Fruit fly (Drosophila melanogaster) whole organism, embryonic: ENCODE results near the gene CG3184.

Experiments used
- Blimp-1 ChIP-seq: fragments of 200-800 bp; sonication (Bioruptor generic); optimal IDR thresholded peaks from 3 replicates; lab custom pipeline; 2018; ENCODE audit warnings: missing biosample characterization, missing genetic modification characterization, mild to moderate bottlenecking, moderate library complexity, missing genetic modification reagents
- CG10654 ChIP-seq: fragments of 200-800 bp; sonication (Bioruptor generic); optimal IDR thresholded peaks from 2 replicates; lab custom pipeline; 2016; ENCODE audit warnings: missing biosample characterization, missing genetic modification characterization
- CG12071 ChIP-seq: fragments of 200-800 bp; sonication (Bioruptor generic); optimal IDR thresholded peaks from 3 replicates; lab custom pipeline; 2018; ENCODE audit warnings: missing biosample characterization, mild to moderate bottlenecking, missing genetic modification characterization
- CG12299 ChIP-seq: fragments of 200-800 bp; sonication (Bioruptor generic); optimal IDR thresholded peaks from 2 replicates; lab custom pipeline; 2018; ENCODE audit warnings: missing biosample characterization, mild to moderate bottlenecking, missing genetic modification characterization
- CG12391 ChIP-seq: fragments of 200-800 bp; sonication (Bioruptor generic); optimal IDR thresholded peaks from 3 replicates; lab custom pipeline; 2018; ENCODE audit warnings: missing biosample characterization, mild to moderate bottlenecking, missing genetic modification characterization, moderate library complexity
- CG14860 ChIP-seq: fragments of 200-800 bp; sonication (Bioruptor generic); IDR thresholded peaks from 3 replicates; pipeline ENCODE4 v1.3.6; 2022; ENCODE audit warnings: missing biosample characterization, missing genetic modification characterization; ENCODE audit not compliant: partially characterized antibody
- CG15073 ChIP-seq: fragments of 200-800 bp; sonication (Bioruptor generic); optimal IDR thresholded peaks from 2 replicates; lab custom pipeline; 2016; ENCODE audit warnings: missing biosample characterization, missing genetic modification characterization
- CG16813 ChIP-seq: fragments of 200-800 bp; sonication (Bioruptor generic); IDR thresholded peaks from 3 replicates; pipeline ENCODE4 v1.3.6; 2022; ENCODE audit warnings: missing biosample characterization, missing genetic modification characterization; ENCODE audit not compliant: partially characterized antibody
- CG16815 ChIP-seq: fragments of 200-800 bp; sonication (Bioruptor generic); optimal IDR thresholded peaks from 3 replicates; lab custom pipeline; 2017; ENCODE audit warnings: missing biosample characterization, mild to moderate bottlenecking, missing genetic modification characterization
- CG16863 ChIP-seq: fragments of 200-800 bp; sonication (Bioruptor generic); optimal IDR thresholded peaks from 3 replicates; lab custom pipeline; 2016; ENCODE audit warnings: missing biosample characterization, missing genetic modification characterization
- CG18599 ChIP-seq: fragments of 200-800 bp; sonication (Bioruptor generic); optimal IDR thresholded peaks from 3 replicates; lab custom pipeline; 2017; ENCODE audit warnings: missing biosample characterization, missing genetic modification characterization, mild to moderate bottlenecking, moderate library complexity, missing genetic modification reagents
- CG2120 ChIP-seq: fragments of 200-800 bp; sonication (Bioruptor generic); optimal IDR thresholded peaks from 3 replicates; lab custom pipeline; 2016; ENCODE audit warnings: missing biosample characterization, missing genetic modification characterization
- CG2712 ChIP-seq: fragments of 200-800 bp; optimal IDR thresholded peaks from 3 replicates; lab custom pipeline; 2019; ENCODE audit warnings: missing biosample characterization, mild to moderate bottlenecking, missing genetic modification characterization, moderate library complexity
- CG3995 ChIP-seq: fragments of 200-800 bp; sonication (Bioruptor generic); optimal IDR thresholded peaks from 3 replicates; lab custom pipeline; 2016; ENCODE audit warnings: missing biosample characterization, missing genetic modification characterization
- CG4328 ChIP-seq: fragments of 200-800 bp; sonication (Bioruptor generic); optimal IDR thresholded peaks from 3 replicates; lab custom pipeline; 2017; ENCODE audit warnings: missing biosample characterization, missing genetic modification reagents, missing genetic modification characterization
- CG4730 ChIP-seq: fragments of 200-800 bp; sonication (Bioruptor generic); IDR thresholded peaks from 2 replicates; pipeline ENCODE4 v1.3.6; 2022; ENCODE audit warnings: missing biosample characterization, missing genetic modification characterization
- CG5245 ChIP-seq: fragments of 200-800 bp; sonication (Bioruptor generic); optimal IDR thresholded peaks from 3 replicates; lab custom pipeline; 2016; ENCODE audit warnings: missing biosample characterization, missing genetic modification characterization
- CG6683 ChIP-seq: fragments of 200-800 bp; sonication (Bioruptor generic); optimal IDR thresholded peaks from 2 replicates; lab custom pipeline; 2017; ENCODE audit warnings: missing biosample characterization, mild to moderate bottlenecking, missing genetic modification characterization, missing genetic modification reagents
- CG6813 ChIP-seq: fragments of 200-800 bp; sonication (Bioruptor generic); optimal IDR thresholded peaks from 2 replicates; lab custom pipeline; 2017; ENCODE audit warnings: missing biosample characterization, missing genetic modification characterization, mild to moderate bottlenecking, moderate library complexity, missing genetic modification reagents
- CG7928 ChIP-seq: fragments of 200-800 bp; sonication (Bioruptor generic); optimal IDR thresholded peaks from 2 replicates; lab custom pipeline; 2017; ENCODE audit warnings: missing biosample characterization, mild to moderate bottlenecking, missing genetic modification characterization
- CG8924 ChIP-seq: fragments of 200-800 bp; optimal IDR thresholded peaks from 3 replicates; lab custom pipeline; 2019; ENCODE audit warnings: missing biosample characterization, mild to moderate bottlenecking, missing genetic modification characterization, moderate library complexity
- Camta ChIP-seq: fragments of 200-800 bp; sonication (Bioruptor generic); optimal IDR thresholded peaks from 2 replicates; lab custom pipeline; 2016; ENCODE audit warnings: missing biosample characterization, missing genetic modification characterization
- Dek ChIP-seq: fragments of 200-800 bp; sonication (Bioruptor generic); optimal IDR thresholded peaks from 3 replicates; lab custom pipeline; 2019; ENCODE audit warnings: missing biosample characterization, mild to moderate bottlenecking, missing genetic modification characterization, moderate library complexity
- Dll ChIP-seq: fragments of 200-800 bp; sonication (Bioruptor generic); IDR thresholded peaks from 4 replicates; pipeline ENCODE4 v1.3.6; 2022; ENCODE audit warnings: missing biosample characterization, missing genetic modification characterization; ENCODE audit not compliant: partially characterized antibody
- H2.0 ChIP-seq: fragments of 200-800 bp; sonication (Bioruptor generic); IDR thresholded peaks from 2 replicates; pipeline ENCODE4 v1.3.6; 2022; ENCODE audit warnings: missing biosample characterization, missing genetic modification characterization
- HHEX ChIP-seq: fragments of 200-800 bp; sonication (Bioruptor generic); optimal IDR thresholded peaks from 3 replicates; lab custom pipeline; 2017; ENCODE audit warnings: missing biosample characterization, mild to moderate bottlenecking, missing genetic modification characterization, missing genetic modification reagents
- Hand ChIP-seq: fragments of 200-800 bp; sonication (Bioruptor generic); optimal IDR thresholded peaks from 2 replicates; lab custom pipeline; 2017; ENCODE audit warnings: mild to moderate bottlenecking, missing biosample characterization, missing genetic modification reagents, missing genetic modification characterization
- NFAT ChIP-seq: fragments of 200-800 bp; sonication (Bioruptor generic); IDR thresholded peaks from 2 replicates; pipeline ENCODE4 v1.3.6; 2022; ENCODE audit warnings: missing biosample characterization, missing genetic modification characterization
- NfI ChIP-seq: fragments of 200-800 bp; sonication (Bioruptor generic); optimal IDR thresholded peaks from 3 replicates; lab custom pipeline; 2018; ENCODE audit warnings: missing biosample characterization, mild to moderate bottlenecking, missing genetic modification characterization, moderate library complexity
- bbx ChIP-seq: fragments of 200-800 bp; sonication (Bioruptor generic); IDR thresholded peaks from 2 replicates; pipeline ENCODE4 v1.3.6; 2022; ENCODE audit warnings: missing biosample characterization, missing genetic modification characterization; ENCODE audit not compliant: partially characterized antibody
- cato ChIP-seq: fragments of 200-800 bp; sonication (Bioruptor generic); optimal IDR thresholded peaks from 2 replicates; lab custom pipeline; 2016; ENCODE audit warnings: missing biosample characterization, missing genetic modification characterization, borderline replicate concordance
- chif ChIP-seq, 2 experiments: fragments of 200-800 bp; sonication (Bioruptor generic); optimal IDR thresholded peaks; 3 replicates each; lab custom pipeline; 2016; ENCODE audit warnings: missing biosample characterization in 2 of 2, missing genetic modification characterization in 2 of 2
- dati ChIP-seq: fragments of 200-800 bp; sonication (Bioruptor generic); IDR thresholded peaks from 2 replicates; pipeline ENCODE4 v1.3.6; 2022; ENCODE audit warnings: missing biosample characterization, missing genetic modification characterization
- disco-r ChIP-seq: fragments of 200-800 bp; sonication (Bioruptor generic); optimal IDR thresholded peaks from 2 replicates; lab custom pipeline; 2016; ENCODE audit warnings: missing biosample characterization, missing genetic modification characterization
- fd3F ChIP-seq: fragments of 200-800 bp; sonication (Bioruptor generic); optimal IDR thresholded peaks from 2 replicates; lab custom pipeline; 2018; ENCODE audit warnings: missing biosample characterization, mild to moderate bottlenecking, missing genetic modification characterization, moderate library complexity
- fd64A ChIP-seq: fragments of 200-800 bp; sonication (Bioruptor generic); optimal IDR thresholded peaks from 3 replicates; lab custom pipeline; 2018; ENCODE audit warnings: missing biosample characterization, mild to moderate bottlenecking, missing genetic modification characterization
- gce ChIP-seq: fragments of 200-800 bp; sonication (Bioruptor generic); IDR thresholded peaks from 3 replicates; pipeline ENCODE4 v1.3.6; 2022; ENCODE audit warnings: missing biosample characterization, missing genetic modification characterization
- hbn ChIP-seq: fragments of 200-800 bp; sonication (Bioruptor generic); IDR thresholded peaks from 2 replicates; pipeline ENCODE4 v1.3.6; 2022; ENCODE audit warnings: missing biosample characterization, missing genetic modification characterization; ENCODE audit not compliant: partially characterized antibody
- jing ChIP-seq: fragments of 200-800 bp; sonication (Bioruptor generic); optimal IDR thresholded peaks from 2 replicates; lab custom pipeline; 2018; ENCODE audit warnings: missing biosample characterization, mild to moderate bottlenecking, missing genetic modification characterization
- lbe ChIP-seq: fragments of 200-800 bp; sonication (Bioruptor generic); optimal IDR thresholded peaks from 2 replicates; lab custom pipeline; 2016; ENCODE audit warnings: missing biosample characterization, mild to moderate bottlenecking, missing genetic modification characterization
- luna ChIP-seq: fragments of 200-800 bp; sonication (Bioruptor generic); optimal IDR thresholded peaks from 2 replicates; lab custom pipeline; 2016; ENCODE audit warnings: missing biosample characterization, missing genetic modification characterization
- nerfin-1 ChIP-seq: fragments of 200-800 bp; sonication (Bioruptor generic); optimal IDR thresholded peaks from 3 replicates; lab custom pipeline; 2019; ENCODE audit warnings: missing biosample characterization, mild to moderate bottlenecking, missing genetic modification characterization, moderate library complexity
- pho ChIP-seq: fragments of 200-800 bp; sonication (Bioruptor generic); optimal IDR thresholded peaks from 2 replicates; lab custom pipeline; 2016; ENCODE audit warnings: missing biosample characterization, missing genetic modification characterization
- phol ChIP-seq: fragments of 200-800 bp; sonication (Bioruptor generic); optimal IDR thresholded peaks from 3 replicates; lab custom pipeline; 2018; ENCODE audit warnings: missing biosample characterization, mild to moderate bottlenecking, missing genetic modification characterization, moderate library complexity
- psq ChIP-seq: fragments of 200-800 bp; sonication (Bioruptor generic); optimal IDR thresholded peaks from 2 replicates; lab custom pipeline; 2017; ENCODE audit warnings: missing biosample characterization, missing genetic modification characterization
- sc ChIP-seq, 3 experiments: fragments of >200 bp in 2 of 3; fragments of 200-800 bp in 1 of 3; sonication (Bioruptor generic) in 1 of 3; optimal IDR thresholded peaks; 2 replicates in 2 of 3; 3 replicates in 1 of 3; lab custom pipeline; 2017; ENCODE audit warnings: mild to moderate bottlenecking in 1 of 3, missing biosample characterization in 1 of 3, missing genetic modification characterization in 1 of 3, missing genetic modification reagents in 1 of 3
- ssp ChIP-seq: fragments of 200-800 bp; sonication (Bioruptor generic); IDR thresholded peaks from 2 replicates; pipeline ENCODE4 v1.3.6; 2022; ENCODE audit warnings: missing biosample characterization, missing genetic modification characterization

Gene CG3184

DNA sequence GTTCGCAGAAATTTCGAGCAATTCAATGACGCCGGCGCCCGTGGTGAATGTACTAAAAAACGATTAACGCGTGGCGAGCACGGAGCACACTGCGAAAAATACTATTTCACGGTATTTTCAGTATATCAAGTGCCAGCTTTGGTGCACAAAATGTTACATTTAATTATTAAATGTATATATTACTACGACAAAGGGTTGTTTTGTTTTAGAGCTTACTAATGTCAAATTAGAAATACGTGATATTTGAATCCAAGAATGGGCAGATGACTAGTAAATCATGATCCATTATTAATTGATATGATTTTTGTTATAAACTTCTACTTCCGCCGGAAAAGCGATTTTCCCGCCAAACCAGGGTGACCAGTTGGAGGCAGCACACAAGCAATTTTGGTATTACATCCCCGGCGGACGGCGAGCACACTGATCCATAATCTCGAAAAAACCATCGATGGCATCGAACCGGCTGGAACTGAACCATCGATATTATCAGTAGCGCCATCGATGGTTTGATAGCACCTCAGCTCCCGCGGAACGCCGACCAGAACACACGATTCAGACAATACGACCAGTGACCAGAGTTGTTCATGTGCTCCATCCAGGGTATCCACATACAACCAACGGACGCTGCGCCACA, 34.3 kb downstream of the CG3184 start, which contains the start of the genes CG3226 and Cdc7 (continued):
- TF ChIP-seq hbn (GFP tag; lab: Robert Waterston, UW) (peak; percentile 63; the same call in 1 of the 2 replicates), CG14860 (peak; percentile 56), NFAT (GFP tag; lab: Robert Waterston, UW) (peak; percentile 58; the same call in 1 of the 2 replicates), ssp (GFP tag; lab: Robert Waterston, UW) (peak; percentile 19; the same call in 1 of the 2 replicates), H2.0 (GFP tag; lab: Robert Waterston, UW) (peak; percentile 28; the same call in 1 of the 2 replicates), Camta (GFP tag; lab: Kevin White, UChicago) (peak; percentile 41), gce (GFP tag; lab: Robert Waterston, UW) (0 out of 3 replicates have a peak, but pooled peaks have one; percentile 35), sc (optimal IDR thresholded peaks at IDR 0.05; lab: Kevin White, UChicago) (no peak), sc (GFP tag; optimal IDR thresholded peaks at IDR 0.05; lab: Kevin White, UChicago) (peak; percentile 48), fd64A (peak; percentile 22), fd3F (GFP tag; lab: Kevin White, UChicago) (peak; percentile 57), CG6683 (GFP tag; lab: Kevin White, UChicago) (peak; percentile 59), Dll (GFP tag; lab: Robert Waterston, UW) (peak; percentile 71), CG4328 (GFP tag; lab: Kevin White, UChicago) (peak; percentile 81), CG2712 (tag; lab: Kevin White, UChicago) (peak; percentile 63), luna (GFP tag; lab: Kevin White, UChicago) (no peak), dati (GFP tag; lab: Robert Waterston, UW) (0 out of 2 replicates have a peak, but pooled peaks have one; percentile 35), HHEX (GFP tag; lab: Kevin White, UChicago) (peak; percentile 86), CG12391 (tag; lab: Kevin White, UChicago) (peak; percentile 74), CG16813 (peak; percentile 76), CG8924 (tag; lab: Kevin White, UChicago) (peak; percentile 70), CG4730 (GFP tag; lab: Robert Waterston, UW) (0 out of 2 replicates have a peak, but pooled peaks have one; percentile 26), psq (GFP tag; lab: Kevin White, UChicago) (no peak), CG3995 (GFP tag; lab: Kevin White, UChicago) (peak; percentile 72), CG6813 (GFP tag; lab: Kevin White, UChicago) (peak; percentile 75), CG7928 (GFP tag; lab: Kevin White, UChicago) (peak; percentile 43), jing (GFP tag; lab: Kevin White, UChicago) (no peak), NfI (GFP tag; lab: Kevin White, UChicago) (peak; percentile 87), CG16815 (GFP tag; lab: Kevin White, UChicago) (no peak), CG12299 (tag; lab: Kevin White, UChicago) (peak; percentile 70), lbe (peak; percentile 23), CG5245 (GFP tag; lab: Kevin White, UChicago) (peak; percentile 29), pho (GFP tag; lab: Kevin White, UChicago) (peak; percentile 58), bbx (peak; percentile 85), Blimp-1 (GFP tag; lab: Kevin White, UChicago) (peak; percentile 19), phol (tag; lab: Kevin White, UChicago) (peak; percentile 74), CG12071 (GFP tag; lab: Kevin White, UChicago) (peak; percentile 79), cato (GFP tag; lab: Kevin White, UChicago) (peak; percentile 43), CG10654 (peak; percentile 36), nerfin-1 (tag; lab: Kevin White, UChicago) (peak; percentile 73), CG16863 (peak; percentile 44), CG15073 (GFP tag; lab: Kevin White, UChicago) (no peak), Dek (tag; lab: Kevin White, UChicago) (peak; percentile 56), CG2120 (GFP tag; lab: Kevin White, UChicago) (peak; percentile 42), Hand (GFP tag; lab: Kevin White, UChicago) (peak; percentile 65), chif (GFP tag; optimal IDR thresholded peaks at IDR 0.05; lab: Kevin White, UChicago) (peak; percentile 18 to 49), CG18599 (GFP tag; lab: Kevin White, UChicago) (peak; percentile 83), disco-r (GFP tag; lab: Kevin White, UChicago) (peak; percentile 10)
